Worm (Caenorhabditis elegans) whole organism, dauer: ENCODE data around the gene fip-4.

Experiments used
- unc-62 ChIP-seq: sonication (generic microtip); optimal IDR thresholded peaks from 2 replicates; lab custom pipeline; 2017; ENCODE audit warnings: missing biosample characterization, missing genetic modification reagents, missing genetic modification characterization

fip-4 gene

DNA sequence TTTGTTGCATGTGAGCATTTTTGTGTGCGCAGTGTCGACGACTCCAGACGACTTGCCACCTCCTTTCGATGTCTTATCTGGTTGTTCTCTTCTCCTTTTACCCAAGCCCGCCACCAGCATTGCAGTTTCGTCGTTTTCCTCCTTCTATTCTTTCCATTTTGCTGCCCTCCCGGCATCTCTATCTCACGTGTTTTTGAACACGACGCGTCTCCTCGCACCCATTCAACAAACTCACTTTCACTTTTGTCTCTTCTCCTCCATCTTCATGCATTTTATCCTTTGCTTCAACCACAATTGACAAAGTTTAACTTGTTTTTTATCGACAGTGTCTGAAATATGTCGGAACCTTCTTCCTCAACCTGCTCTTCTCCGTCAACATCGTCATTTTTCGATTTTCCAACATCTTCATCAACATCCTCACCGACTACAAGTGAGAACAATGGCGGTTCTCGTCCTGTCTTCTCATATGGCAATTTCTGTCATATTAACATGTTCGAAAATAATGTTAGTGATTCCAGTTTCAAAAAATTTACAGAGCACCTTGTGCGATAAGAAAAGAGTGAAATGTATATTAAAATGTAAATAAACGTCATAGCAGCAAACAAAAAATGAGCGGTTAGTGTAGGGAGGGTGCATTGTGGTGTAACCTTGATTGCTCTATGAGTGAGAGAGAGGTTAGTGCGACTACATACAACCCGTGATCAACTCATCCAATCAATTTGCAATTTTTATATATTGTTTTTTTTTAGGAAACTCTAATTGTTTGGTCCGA lies at the start of gene fip-4:
TSS of gene fip-4 (minus strand) at position 636 of the 772 bp plus-strand sequence.
- TF ChIP-seq unc-62 (GFP tag; lab: Kevin White, UChicago) = no peak

DNA sequence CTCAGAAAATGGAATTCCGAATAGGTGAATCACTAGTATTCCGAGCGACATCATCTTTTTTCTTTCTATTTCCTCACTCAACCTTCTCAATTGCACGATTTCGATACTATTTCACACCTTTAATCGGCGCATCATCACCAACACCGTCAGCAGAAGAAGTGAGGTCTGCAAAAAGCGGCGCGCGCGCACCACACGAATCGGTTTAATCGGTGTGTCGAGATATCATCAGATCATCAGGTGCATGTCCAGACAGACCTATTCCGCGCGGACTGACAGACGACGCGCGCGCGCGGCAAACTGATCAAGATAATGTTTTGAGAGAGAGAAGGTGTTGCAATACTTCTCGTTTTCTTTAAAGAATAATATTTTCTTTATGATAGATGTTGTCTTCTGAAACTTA lies 49.4 kb upstream of the fip-4 start:
- no peak for TF ChIP-seq unc-62 (GFP tag; lab: Kevin White, UChicago)

DNA sequence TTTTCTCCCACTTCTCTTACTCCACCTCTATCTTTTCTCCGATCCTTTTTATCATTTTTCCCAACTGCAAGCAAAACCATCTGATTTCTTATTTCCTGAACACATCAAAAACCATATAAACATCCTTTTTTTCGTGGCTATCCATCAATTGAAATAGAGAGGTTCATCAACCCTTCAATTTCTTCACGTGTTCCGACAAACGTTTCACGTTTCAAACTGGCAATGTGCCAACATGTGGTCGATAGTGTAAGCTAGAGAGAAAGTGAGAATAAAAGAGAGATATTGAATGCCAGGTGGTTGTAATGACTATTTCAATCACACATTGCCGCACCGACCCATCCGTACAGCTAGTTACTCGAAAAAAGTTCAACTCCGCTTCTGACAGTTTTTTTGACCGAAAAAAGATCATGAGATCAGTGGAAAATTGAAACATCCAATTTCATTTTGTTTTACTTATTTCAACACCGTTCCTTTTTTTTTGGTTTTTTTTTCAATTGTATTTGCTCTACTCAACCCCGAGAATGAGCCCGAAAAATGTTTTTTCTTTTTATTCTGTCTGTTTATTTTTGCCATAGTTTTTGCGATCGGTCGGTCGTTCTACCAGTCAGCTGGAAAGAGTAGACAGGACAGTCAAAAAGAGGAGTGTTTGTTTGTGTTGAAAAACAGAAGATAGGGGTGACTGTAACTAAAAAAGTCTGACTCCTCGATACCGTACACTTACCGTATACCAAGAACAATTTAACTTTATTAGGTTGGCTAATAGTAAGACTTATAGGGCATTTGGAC lies 47.7 kb upstream of the fip-4 start:
- TF ChIP-seq unc-62 (GFP tag; lab: Kevin White, UChicago) = no peak

DNA sequence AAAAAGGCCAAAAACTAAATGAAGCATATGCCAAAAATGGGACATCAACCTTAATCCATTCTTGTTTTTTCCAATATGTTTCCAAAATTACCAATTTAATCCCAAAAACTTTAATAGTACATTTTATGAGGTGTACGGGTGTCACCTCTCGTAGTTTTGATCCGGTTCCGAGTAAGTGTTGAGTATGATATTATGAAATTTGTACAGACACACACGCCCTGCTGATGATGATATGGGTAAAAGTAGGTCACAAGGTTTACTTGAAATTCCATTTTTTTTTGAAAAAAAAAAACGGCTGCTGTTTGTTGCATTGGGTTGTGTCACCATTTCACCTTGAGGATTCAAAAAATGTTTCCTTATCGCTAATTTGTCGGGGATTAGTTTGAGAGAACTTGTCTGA lies 46.8 kb upstream of the fip-4 start:
- TF ChIP-seq unc-62 (GFP tag; lab: Kevin White, UChicago) = no peak

DNA sequence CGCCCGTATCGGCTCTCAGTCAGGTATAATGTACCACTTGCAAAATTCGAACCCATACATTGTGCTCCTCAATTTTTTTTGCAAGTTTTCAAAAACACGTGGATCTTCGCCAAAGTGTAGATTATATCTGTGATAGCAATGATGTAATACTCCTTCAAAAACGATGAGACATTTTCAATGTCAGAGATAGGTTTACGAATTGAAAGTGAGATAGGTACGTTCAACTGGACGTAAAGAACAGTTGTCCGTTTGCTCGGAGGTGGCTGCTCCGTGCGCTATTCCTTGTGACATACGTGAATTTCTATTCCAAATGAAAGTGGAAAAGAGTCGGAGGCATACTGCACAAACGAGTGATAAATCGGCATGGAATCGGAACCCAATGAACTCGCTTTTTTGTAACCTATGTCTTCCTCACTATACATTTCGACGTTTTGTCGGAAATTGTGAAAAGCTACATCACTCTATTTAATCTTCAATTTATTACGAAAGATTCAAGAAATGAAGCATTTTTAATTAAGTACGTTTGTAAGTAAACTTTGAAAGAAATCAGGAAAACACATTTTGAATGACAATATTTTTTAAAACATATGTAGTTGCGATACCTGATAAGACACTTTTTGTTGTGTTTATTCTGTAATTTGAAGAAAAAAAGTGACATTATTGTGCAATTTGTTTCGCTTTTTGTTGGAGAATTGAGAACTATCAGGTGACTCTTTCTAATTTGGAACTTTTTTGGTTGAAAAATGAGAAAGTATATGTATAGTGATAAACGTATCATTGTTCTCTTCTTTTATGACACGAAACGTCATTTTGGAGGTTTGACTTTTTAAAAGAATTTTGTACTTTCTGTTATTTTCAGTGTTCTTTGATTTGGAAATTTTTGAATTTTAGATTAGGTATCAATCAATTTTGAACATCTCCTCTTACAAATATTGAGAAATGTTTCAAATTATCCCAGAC lies 43.7 kb upstream of the fip-4 start:
- no peak for TF ChIP-seq unc-62 (GFP tag; lab: Kevin White, UChicago)

DNA sequence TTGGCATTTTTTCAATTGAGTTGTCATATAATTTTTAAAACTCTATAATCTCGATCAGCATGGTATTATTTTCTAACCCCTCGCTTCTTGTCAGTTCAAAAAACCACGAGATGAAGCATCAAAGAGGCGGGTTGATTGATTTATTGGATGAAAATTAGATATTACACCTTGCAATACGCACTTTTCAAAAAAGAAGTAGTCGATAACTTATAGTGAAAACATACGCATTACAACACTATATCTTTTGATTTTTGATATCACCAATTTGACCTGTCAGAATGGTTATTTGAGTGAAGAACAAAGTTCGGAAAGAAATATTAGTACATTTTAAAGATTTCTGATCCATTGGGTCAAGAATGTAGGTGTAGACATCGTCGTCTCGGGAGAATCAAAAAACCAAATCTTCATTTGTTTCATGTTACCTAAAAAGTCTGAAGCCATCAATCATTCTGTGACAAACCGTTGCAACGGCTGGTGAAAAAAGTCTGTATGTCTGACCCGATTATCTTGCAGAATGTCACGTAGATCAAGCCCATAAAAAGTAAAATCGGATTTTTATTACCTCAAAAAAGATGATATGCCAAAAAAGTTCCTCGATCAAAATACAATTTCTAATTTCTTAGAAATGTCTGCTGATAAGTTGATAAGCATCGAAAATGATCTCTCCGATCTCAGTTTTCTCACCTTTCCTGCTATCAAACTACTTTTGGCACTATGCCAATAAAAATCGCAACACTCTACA lies 42.2 kb upstream of the fip-4 start:
- TF ChIP-seq unc-62 (GFP tag; lab: Kevin White, UChicago) = no peak

DNA sequence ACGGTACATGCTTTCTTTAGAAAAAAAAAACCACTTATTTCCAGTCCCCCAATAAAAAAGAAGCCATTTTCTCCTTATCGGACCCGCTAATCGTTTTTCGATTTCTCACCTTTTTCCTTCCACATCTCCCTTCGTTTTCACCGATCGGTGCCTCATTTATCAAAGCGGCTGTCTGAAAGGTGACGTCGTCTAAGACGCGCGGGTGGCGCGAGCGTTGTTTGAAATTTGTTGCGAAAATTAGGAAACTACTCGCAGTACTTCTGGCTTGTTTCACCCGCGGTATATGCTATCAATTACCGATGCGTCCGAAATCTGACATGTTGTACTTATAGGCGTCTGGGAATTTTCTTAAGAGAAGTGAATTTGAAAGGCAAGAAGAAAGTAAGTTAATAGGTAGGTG lies 41.1 kb upstream of the fip-4 start:
- TF ChIP-seq unc-62 (GFP tag; lab: Kevin White, UChicago) = no peak

DNA sequence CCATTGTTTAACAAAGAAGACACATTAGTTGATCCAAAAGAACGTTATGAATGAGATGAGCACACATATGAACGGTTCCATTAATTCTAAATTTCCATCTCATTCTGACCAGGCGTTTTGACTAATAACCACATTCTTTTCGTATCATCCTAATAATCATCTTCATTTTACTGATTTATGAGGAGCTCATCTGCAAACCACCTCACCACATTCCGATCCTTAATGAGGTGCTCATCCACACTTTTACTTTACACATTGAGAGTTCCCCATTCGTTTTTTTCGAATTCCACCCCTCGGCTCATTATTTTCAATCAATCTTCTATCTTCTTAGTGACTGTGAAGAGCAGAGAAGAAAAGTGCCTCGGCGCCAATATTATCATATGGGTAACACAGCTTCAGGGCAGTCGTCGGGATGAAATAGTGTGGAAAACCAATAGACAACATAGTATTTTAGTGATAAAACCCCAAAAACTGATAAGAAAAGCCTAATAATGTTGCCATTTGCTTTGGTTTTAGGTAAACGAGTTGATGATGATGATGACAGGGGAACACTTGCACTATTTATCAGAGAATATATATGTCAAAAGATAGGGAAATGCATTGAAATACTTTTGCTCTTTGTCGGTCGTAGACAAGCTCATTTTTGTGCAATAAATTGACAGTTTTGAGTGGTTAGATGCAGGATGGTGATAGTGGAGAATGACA lies 40.1 kb upstream of the fip-4 start:
- TF ChIP-seq unc-62 (GFP tag; lab: Kevin White, UChicago) = no peak

DNA sequence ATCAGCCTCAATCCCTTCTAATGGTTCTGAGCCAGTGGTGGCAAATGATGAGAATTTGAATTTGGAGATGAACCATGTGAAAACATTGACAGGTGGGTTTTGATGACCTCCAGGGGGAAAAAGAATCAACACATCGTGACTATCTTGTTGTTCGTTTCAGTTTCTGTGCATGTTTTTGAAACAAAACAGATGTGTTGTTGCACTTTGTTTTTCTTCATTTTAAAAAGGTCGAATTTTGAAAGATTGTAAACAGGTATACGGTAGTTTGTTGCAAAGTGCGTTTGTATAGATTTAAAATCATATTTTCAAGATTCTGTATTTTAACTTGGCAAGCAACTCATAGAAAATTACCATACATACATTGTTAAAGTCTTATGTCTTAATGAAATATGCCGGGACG lies 39.3 kb upstream of the fip-4 start:
- TF ChIP-seq unc-62 (GFP tag; lab: Kevin White, UChicago) = no peak

DNA sequence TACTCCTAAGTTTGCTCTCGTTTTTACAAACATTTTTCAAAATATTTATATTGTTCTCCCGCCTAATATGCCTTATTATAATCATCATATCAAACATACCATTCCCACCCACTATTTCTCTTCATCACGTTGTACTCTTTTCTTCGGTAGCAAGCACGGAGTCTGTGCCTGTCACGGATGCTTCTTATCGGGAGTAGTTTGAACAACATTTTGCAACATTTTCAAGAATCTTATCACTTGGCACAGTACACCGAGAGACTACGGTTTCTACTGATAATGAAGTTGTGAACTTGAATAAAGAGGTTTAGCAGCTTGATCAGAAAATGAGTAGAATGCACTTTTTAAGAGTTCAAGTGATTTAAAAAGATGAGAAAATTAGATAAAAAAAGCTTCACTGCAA lies 37.2 kb upstream of the fip-4 start:
- no peak for TF ChIP-seq unc-62 (GFP tag; lab: Kevin White, UChicago)

DNA sequence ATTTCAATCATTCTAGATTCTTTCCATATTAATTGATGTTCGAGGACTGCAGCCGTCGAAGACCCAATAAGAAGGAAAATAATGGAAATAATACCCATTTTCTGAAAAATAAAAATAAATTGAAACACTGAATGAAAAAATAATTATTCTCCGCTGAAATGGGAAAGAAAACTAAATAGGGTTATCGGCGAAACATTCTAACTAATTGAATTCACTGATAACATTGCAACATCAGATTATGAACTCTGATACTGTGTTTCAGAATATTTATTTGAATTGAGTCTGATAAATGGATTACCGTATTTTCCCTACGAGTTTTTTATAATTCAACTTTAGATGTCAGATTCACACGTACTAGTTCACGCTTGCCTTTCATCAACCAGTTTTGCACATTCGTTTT lies 32.0 kb upstream of the fip-4 start, which contains the start of gene asp-13:
TSS of gene asp-13 (minus strand) at position 101 of the 400 bp plus-strand sequence.
- no peak for TF ChIP-seq unc-62 (GFP tag; lab: Kevin White, UChicago)

DNA sequence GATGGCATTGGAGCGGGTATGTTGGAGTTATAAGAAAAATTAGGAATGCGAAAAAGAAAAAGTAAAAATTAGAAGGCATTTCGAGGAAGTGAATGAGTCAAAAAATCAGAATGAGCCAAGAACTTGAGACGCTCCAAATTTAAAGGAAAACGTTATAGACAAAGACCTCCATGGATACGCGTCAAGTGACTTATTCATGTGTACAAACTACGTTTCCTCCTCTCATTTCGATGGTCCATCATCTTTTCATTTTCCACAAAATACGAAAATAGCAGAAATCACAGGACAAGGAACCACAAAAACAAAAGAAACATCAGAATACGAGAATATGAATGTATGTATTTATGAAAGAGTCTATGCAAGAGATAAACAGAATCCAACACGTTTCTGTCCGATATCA lies 30.2 kb upstream of the fip-4 start, which contains the start of gene F28A12.3:
TSS of gene F28A12.3 (minus strand) at position 101 of the 400 bp plus-strand sequence.
- no peak for TF ChIP-seq unc-62 (GFP tag; lab: Kevin White, UChicago)

DNA sequence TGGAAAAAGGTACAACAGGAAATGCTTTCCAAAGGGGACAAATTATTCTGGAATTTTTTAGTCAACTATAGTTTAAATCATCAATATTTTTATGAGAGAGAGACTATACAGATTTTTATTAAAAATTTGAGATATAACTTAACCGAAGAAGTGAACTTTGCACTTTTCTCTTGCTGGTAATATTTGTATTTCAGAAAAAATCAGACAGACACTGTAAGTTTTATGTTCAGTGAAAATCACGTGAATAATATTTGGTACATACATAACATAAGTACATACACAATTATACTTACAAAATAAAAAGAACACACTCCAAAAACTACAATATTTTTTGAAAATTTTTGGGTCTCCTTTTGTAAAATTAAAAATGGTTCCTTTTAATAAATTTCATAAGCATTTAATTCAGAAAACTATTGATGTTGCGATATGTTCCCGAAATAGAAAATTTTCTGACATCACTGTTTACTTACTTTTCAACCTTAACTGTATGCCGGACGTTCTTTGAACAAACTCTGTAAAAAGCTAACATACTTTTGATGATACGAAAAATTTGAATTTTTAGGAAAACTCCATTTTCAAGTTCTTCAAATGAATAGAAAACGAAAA lies 26.7 kb upstream of the fip-4 start, which contains the start of the genes F28A12.10 and acd-4:
TSS of gene F28A12.10 (minus strand) at position 101 of the 606 bp plus-strand sequence.
TSS of gene acd-4 (plus strand) at position 556 of the 606 bp plus-strand sequence.
- TF ChIP-seq unc-62 (GFP tag; lab: Kevin White, UChicago) = no peak
